Fruit fly (Drosophila melanogaster) whole organism, embryonic: ENCODE measurements around the gene CG42820.

Source experiments
- ATbp ChIP-seq: fragments of 200-800 bp; sonication (Bioruptor generic); optimal IDR thresholded peaks from 2 replicates; lab custom pipeline; 2017; ENCODE audit warnings: missing biosample characterization, mild to moderate bottlenecking, missing genetic modification characterization, missing genetic modification reagents
- Bdp1 ChIP-seq: fragments of 200-800 bp; sonication (Bioruptor generic); optimal IDR thresholded peaks from 3 replicates; lab custom pipeline; 2016; ENCODE audit warnings: missing biosample characterization, missing genetic modification characterization
- CG10147 ChIP-seq: fragments of 200-800 bp; sonication (Bioruptor generic); optimal IDR thresholded peaks from 2 replicates; lab custom pipeline; 2019; ENCODE audit warnings: missing biosample characterization, mild to moderate bottlenecking, missing genetic modification characterization, moderate library complexity
- CG11093 ChIP-seq: fragments of 200-800 bp; sonication (Bioruptor generic); IDR thresholded peaks from 3 replicates; pipeline ENCODE4 v1.3.6; 2022; ENCODE audit warnings: missing biosample characterization, missing genetic modification characterization
- CG11560 ChIP-seq: fragments of 200-800 bp; sonication (Bioruptor generic); IDR thresholded peaks from 3 replicates; pipeline ENCODE4 v1.3.6; 2022; ENCODE audit warnings: missing biosample characterization, missing genetic modification characterization
- CG11723 ChIP-seq: fragments of 200-800 bp; sonication (Bioruptor generic); optimal IDR thresholded peaks from 2 replicates; lab custom pipeline; 2017; ENCODE audit warnings: missing biosample characterization, mild to moderate bottlenecking, missing genetic modification characterization
- CG12299 ChIP-seq: fragments of 200-800 bp; sonication (Bioruptor generic); optimal IDR thresholded peaks from 2 replicates; lab custom pipeline; 2018; ENCODE audit warnings: missing biosample characterization, mild to moderate bottlenecking, missing genetic modification characterization
- CG13296 ChIP-seq: fragments of 200-800 bp; sonication (Bioruptor generic); optimal IDR thresholded peaks from 3 replicates; lab custom pipeline; 2018; ENCODE audit warnings: missing biosample characterization, mild to moderate bottlenecking, missing genetic modification characterization
- CG13894 ChIP-seq: fragments of 200-800 bp; sonication (Bioruptor generic); optimal IDR thresholded peaks from 3 replicates; lab custom pipeline; 2018; ENCODE audit warnings: missing biosample characterization, mild to moderate bottlenecking, missing genetic modification characterization, moderate library complexity
- CG14710 ChIP-seq: fragments of 200-800 bp; sonication (Bioruptor generic); optimal IDR thresholded peaks from 3 replicates; lab custom pipeline; 2019; ENCODE audit warnings: missing biosample characterization, mild to moderate bottlenecking, missing genetic modification characterization, moderate library complexity
- CG1603 ChIP-seq: fragments of 200-800 bp; sonication (Bioruptor generic); optimal IDR thresholded peaks from 2 replicates; lab custom pipeline; 2019; ENCODE audit warnings: missing biosample characterization, mild to moderate bottlenecking, missing genetic modification characterization, moderate library complexity
- CG16813 ChIP-seq: fragments of 200-800 bp; sonication (Bioruptor generic); IDR thresholded peaks from 3 replicates; pipeline ENCODE4 v1.3.6; 2022; ENCODE audit warnings: missing biosample characterization, missing genetic modification characterization; ENCODE audit not compliant: partially characterized antibody
- CG16863 ChIP-seq: fragments of 200-800 bp; sonication (Bioruptor generic); optimal IDR thresholded peaks from 3 replicates; lab custom pipeline; 2016; ENCODE audit warnings: missing biosample characterization, missing genetic modification characterization
- CG17912 ChIP-seq: fragments of 200-800 bp; sonication (Bioruptor generic); optimal IDR thresholded peaks from 2 replicates; lab custom pipeline; 2018; ENCODE audit warnings: missing biosample characterization, mild to moderate bottlenecking, missing genetic modification characterization
- CG1792 ChIP-seq: fragments of 200-800 bp; sonication (Bioruptor generic); optimal IDR thresholded peaks from 2 replicates; lab custom pipeline; 2016; ENCODE audit warnings: missing biosample characterization, missing genetic modification characterization
- CG18262 ChIP-seq: fragments of 200-800 bp; optimal IDR thresholded peaks from 3 replicates; lab custom pipeline; 2019; ENCODE audit warnings: missing biosample characterization, mild to moderate bottlenecking, missing genetic modification characterization, moderate library complexity
- CG18764 ChIP-seq: fragments of 200-800 bp; sonication (Bioruptor generic); optimal IDR thresholded peaks from 3 replicates; lab custom pipeline; 2016; ENCODE audit warnings: missing biosample characterization, missing genetic modification characterization
- CG2129 ChIP-seq: fragments of 200-800 bp; sonication (Bioruptor generic); IDR thresholded peaks from 2 replicates; pipeline ENCODE4 v1.3.6; 2022; ENCODE audit warnings: missing biosample characterization, missing genetic modification characterization; ENCODE audit not compliant: partially characterized antibody
- CG30403 ChIP-seq: fragments of 200-800 bp; sonication (Bioruptor generic); optimal IDR thresholded peaks from 3 replicates; lab custom pipeline; 2016; ENCODE audit warnings: missing biosample characterization, missing genetic modification characterization
- CG30431 ChIP-seq: fragments of 200-800 bp; sonication (Bioruptor generic); optimal IDR thresholded peaks from 2 replicates; lab custom pipeline; 2017; ENCODE audit warnings: missing biosample characterization, missing genetic modification characterization
- CG32767 ChIP-seq: fragments of 200-800 bp; sonication (Bioruptor generic); IDR thresholded peaks from 2 replicates; pipeline ENCODE4 v1.3.6; 2022; ENCODE audit warnings: missing biosample characterization, missing genetic modification characterization
- CG3281 ChIP-seq: fragments of 200-800 bp; sonication (Bioruptor generic); optimal IDR thresholded peaks from 3 replicates; lab custom pipeline; 2017; ENCODE audit warnings: missing biosample characterization, mild to moderate bottlenecking, missing genetic modification characterization
- CG43689 ChIP-seq: fragments of 200-800 bp; sonication (Bioruptor generic); IDR thresholded peaks from 2 replicates; pipeline ENCODE4 v1.3.6; 2022; ENCODE audit warnings: missing biosample characterization, missing genetic modification characterization
- CG4404 ChIP-seq: fragments of 200-800 bp; sonication (Bioruptor generic); IDR thresholded peaks from 2 replicates; pipeline ENCODE4 v1.3.6; 2022; ENCODE audit warnings: missing biosample characterization, missing genetic modification characterization
- CG7357 ChIP-seq: fragments of 200-800 bp; sonication (Bioruptor generic); IDR thresholded peaks from 3 replicates; pipeline ENCODE4 v1.3.6; 2022; ENCODE audit warnings: missing biosample characterization, missing genetic modification characterization
- D ChIP-seq, 2 experiments: fragments of 200-800 bp in 1 of 2; fragments of >200 bp in 1 of 2; sonication (Bioruptor generic) in 1 of 2; optimal IDR thresholded peaks; 2 replicates in 1 of 2; 3 replicates in 1 of 2; lab custom pipeline; 2017; ENCODE audit warnings: mild to moderate bottlenecking in 1 of 2, missing biosample characterization in 1 of 2, missing genetic modification characterization in 1 of 2, missing genetic modification reagents in 1 of 2
- Doc2 ChIP-seq: fragments of 200-800 bp; sonication (Bioruptor generic); IDR thresholded peaks from 2 replicates; pipeline ENCODE4 v1.3.6; 2022; ENCODE audit warnings: missing biosample characterization, missing genetic modification characterization
- Dref ChIP-seq: fragments of 200-800 bp; sonication (Bioruptor generic); IDR thresholded peaks from 2 replicates; pipeline ENCODE4 v1.3.6; 2022; ENCODE audit warnings: missing biosample characterization, missing genetic modification characterization
- Fer1 ChIP-seq: fragments of 200-800 bp; sonication (Bioruptor generic); optimal IDR thresholded peaks from 2 replicates; lab custom pipeline; 2017; ENCODE audit warnings: missing biosample characterization, mild to moderate bottlenecking, missing genetic modification characterization
- H2.0 ChIP-seq: fragments of 200-800 bp; sonication (Bioruptor generic); IDR thresholded peaks from 2 replicates; pipeline ENCODE4 v1.3.6; 2022; ENCODE audit warnings: missing biosample characterization, missing genetic modification characterization
- Nf-YA ChIP-seq: fragments of 200-800 bp; sonication (Bioruptor generic); IDR thresholded peaks from 2 replicates; pipeline ENCODE4 v1.3.6; 2022; ENCODE audit warnings: missing biosample characterization, missing genetic modification characterization
- PHDP ChIP-seq: fragments of 200-800 bp; sonication (Bioruptor generic); optimal IDR thresholded peaks from 3 replicates; lab custom pipeline; 2018; ENCODE audit warnings: missing biosample characterization, mild to moderate bottlenecking, missing genetic modification characterization, moderate library complexity
- Usf ChIP-seq: fragments of 200-800 bp; sonication (Bioruptor generic); optimal IDR thresholded peaks from 2 replicates; lab custom pipeline; 2017; ENCODE audit warnings: missing genotype, missing biosample characterization, missing genetic modification characterization
- abd-A ChIP-seq: fragments of 200-800 bp; sonication (Bioruptor generic); optimal IDR thresholded peaks from 3 replicates; lab custom pipeline; 2019; ENCODE audit warnings: missing biosample characterization, mild to moderate bottlenecking, missing genetic modification characterization, moderate library complexity
- aop ChIP-seq: fragments of 200-800 bp; sonication (Bioruptor generic); IDR thresholded peaks from 2 replicates; pipeline ENCODE4 v1.3.6; 2022; ENCODE audit warnings: missing biosample characterization, missing genetic modification characterization
- btn ChIP-seq: fragments of 200-800 bp; sonication (Bioruptor generic); optimal IDR thresholded peaks from 2 replicates; lab custom pipeline; 2016; ENCODE audit warnings: missing biosample characterization, missing genetic modification characterization
- da ChIP-seq: fragments of 200-800 bp; sonication (Bioruptor generic); optimal IDR thresholded peaks from 2 replicates; lab custom pipeline; 2016; ENCODE audit warnings: missing biosample characterization, missing genetic modification characterization
- emc ChIP-seq: fragments of 200-800 bp; sonication (Bioruptor generic); optimal IDR thresholded peaks from 2 replicates; lab custom pipeline; 2016; ENCODE audit warnings: missing biosample characterization, missing genetic modification characterization
- ftz-f1 ChIP-seq: fragments of 200-800 bp; sonication (Bioruptor generic); optimal IDR thresholded peaks from 2 replicates; lab custom pipeline; 2016; ENCODE audit warnings: missing biosample characterization, missing genetic modification characterization
- her ChIP-seq: fragments of 200-800 bp; sonication (Bioruptor generic); optimal IDR thresholded peaks from 2 replicates; lab custom pipeline; 2016; ENCODE audit warnings: missing biosample characterization, missing genetic modification characterization
- kah ChIP-seq: fragments of 200-800 bp; sonication (Bioruptor generic); optimal IDR thresholded peaks from 2 replicates; lab custom pipeline; 2018; ENCODE audit warnings: missing biosample characterization, mild to moderate bottlenecking, missing genetic modification characterization
- lab ChIP-seq: fragments of 200-800 bp; sonication (Bioruptor generic); optimal IDR thresholded peaks from 3 replicates; lab custom pipeline; 2017; ENCODE audit warnings: missing biosample characterization, missing genetic modification characterization, mild to moderate bottlenecking, moderate library complexity, missing genetic modification reagents
- pnt ChIP-seq: fragments of 200-800 bp; sonication (Bioruptor generic); optimal IDR thresholded peaks from 3 replicates; lab custom pipeline; 2016; ENCODE audit warnings: missing biosample characterization, missing genetic modification characterization
- rib ChIP-seq: fragments of 200-800 bp; sonication (Bioruptor generic); IDR thresholded peaks from 2 replicates; pipeline ENCODE4 v1.3.6; 2022; ENCODE audit warnings: missing biosample characterization, missing genetic modification characterization
- shn ChIP-seq: fragments of 200-800 bp; sonication (Bioruptor generic); optimal IDR thresholded peaks from 3 replicates; lab custom pipeline; 2016; ENCODE audit warnings: missing biosample characterization, missing genetic modification characterization
- sim ChIP-seq: fragments of 200-800 bp; sonication (Bioruptor generic); IDR thresholded peaks from 2 replicates; pipeline ENCODE4 v1.3.6; 2022; ENCODE audit warnings: missing biosample characterization, missing genetic modification characterization
- slbo ChIP-seq: fragments of 200-800 bp; sonication (Bioruptor generic); IDR thresholded peaks from 2 replicates; pipeline ENCODE4 v1.3.6; 2022; ENCODE audit warnings: missing biosample characterization, missing genetic modification characterization
- sna ChIP-seq: fragments of 200-800 bp; sonication (Bioruptor generic); IDR thresholded peaks from 2 replicates; pipeline ENCODE4 v1.3.6; 2022; ENCODE audit warnings: missing biosample characterization, missing genetic modification characterization; ENCODE audit not compliant: partially characterized antibody
- stwl ChIP-seq: fragments of 200-800 bp; sonication (Bioruptor generic); optimal IDR thresholded peaks from 3 replicates; lab custom pipeline; 2018; ENCODE audit warnings: missing biosample characterization, mild to moderate bottlenecking, missing genetic modification characterization, moderate library complexity
- tap ChIP-seq: fragments of 200-800 bp; optimal IDR thresholded peaks from 3 replicates; lab custom pipeline; 2019; ENCODE audit warnings: missing biosample characterization, mild to moderate bottlenecking, missing genetic modification characterization, moderate library complexity
- twi ChIP-seq: fragments of 200-800 bp; optimal IDR thresholded peaks from 2 replicates; lab custom pipeline; 2019; ENCODE audit warnings: missing biosample characterization, mild to moderate bottlenecking, missing genetic modification characterization, moderate library complexity

CG42820 gene

dm6 chr2L:8381508-8382036 lies 10.6 kb downstream of the CG42820 start, which contains the start of gene AlaRS (continued):
- TF ChIP-seq CG43689 (GFP tag; lab: Robert Waterston, UW) (no peak), abd-A (tag; lab: Kevin White, UChicago) (no peak), sna (GFP tag; lab: Robert Waterston, UW) (peak; percentile 75), CG11560 (no peak), Usf (GFP tag; lab: Kevin White, UChicago) (no peak), CG4404 (GFP tag; lab: Robert Waterston, UW) (no peak), rib (no peak), btn (GFP tag; lab: Kevin White, UChicago) (no peak), CG16863 (GFP tag; lab: Kevin White, UChicago) (no peak), ftz-f1 (GFP tag; lab: Kevin White, UChicago) (no peak), da (no peak), ATbp (GFP tag; lab: Kevin White, UChicago) (peak; percentile 44), pnt (GFP tag; lab: Kevin White, UChicago) (no peak), CG11723 (GFP tag; lab: Kevin White, UChicago) (peak; percentile 22), CG1792 (GFP tag; lab: Kevin White, UChicago) (no peak), CG10147 (GFP tag; lab: Kevin White, UChicago) (peak; percentile 21), PHDP (tag; lab: Kevin White, UChicago) (peak; percentile 47), CG3281 (GFP tag; lab: Kevin White, UChicago) (peak; percentile 49), Doc2 (GFP tag; lab: Robert Waterston, UW) (no peak), her (GFP tag; lab: Kevin White, UChicago) (no peak), CG13296 (GFP tag; lab: Kevin White, UChicago) (peak; percentile 50), CG13894 (no peak), emc (no peak), CG14710 (tag; lab: Kevin White, UChicago) (peak; percentile 65), CG30403 (peak; percentile 58), CG17912 (GFP tag; lab: Kevin White, UChicago) (no peak), H2.0 (no peak), D (optimal IDR thresholded peaks at IDR 0.05; lab: Kevin White, UChicago) (no peak), D (GFP tag; optimal IDR thresholded peaks at IDR 0.05; lab: Kevin White, UChicago) (peak; percentile 19), slbo (GFP tag; lab: Robert Waterston, UW) (peak; percentile 37; the same call in 1 of the 2 replicates), CG7357 (GFP tag; lab: Robert Waterston, UW) (no peak), aop (GFP tag; lab: Robert Waterston, UW) (no peak), Bdp1 (no peak), CG11093 (GFP tag; lab: Robert Waterston, UW) (no peak), shn (GFP tag; lab: Kevin White, UChicago) (no peak), CG12299 (tag; lab: Kevin White, UChicago) (no peak), Fer1 (peak; percentile 57), twi (no peak), Dref (GFP tag; lab: Robert Waterston, UW) (peak; percentile 68), CG18262 (peak; percentile 53), CG16813 (GFP tag; lab: Robert Waterston, UW) (peak; percentile 42; the same call in 1 of the 3 replicates), tap (tag; lab: Kevin White, UChicago) (peak; percentile 4), CG1603 (tag; lab: Kevin White, UChicago) (peak; percentile 28), sim (GFP tag; lab: Robert Waterston, UW) (no peak), stwl (peak; percentile 45), kah (GFP tag; lab: Kevin White, UChicago) (no peak), CG30431 (GFP tag; lab: Kevin White, UChicago) (no peak), CG32767 (no peak), Nf-YA (GFP tag; lab: Robert Waterston, UW) (no peak), CG18764 (GFP tag; lab: Kevin White, UChicago) (peak; percentile 7), CG2129 (GFP tag; lab: Robert Waterston, UW) (peak; percentile 35), lab (GFP tag; lab: Kevin White, UChicago) (peak; percentile 27)
